Fruit fly (Drosophila melanogaster): ENCODE results near the gene Cpr66D.

dm6 chr3L:8659601-8660000 lies 19.4 kb downstream of the Cpr66D start:
- TF ChIP-seq CG7045 (GFP tag; optimal IDR thresholded peaks at IDR 0.05) (no peak), Crg-1 (GFP tag; optimal IDR thresholded peaks at IDR 0.05) (no peak), kay (GFP tag; ENCODE audit: borderline replicate concordance) (no peak), cnc (optimal IDR thresholded peaks at IDR 0.05) (no peak), ovo (GFP tag; optimal IDR thresholded peaks at IDR 0.05) (no peak)

Data from whole organism, adult.